Worm (Caenorhabditis elegans) whole organism, L3 larva: ENCODE results near the gene sur-5.

Source experiments
- ceh-28 ChIP-seq: fragments of 150-350 bp; optimal IDR thresholded peaks from 2 replicates; lab custom pipeline; 2014; ENCODE audit warnings: missing biosample characterization, missing genetic modification reagents, missing genetic modification characterization
- ceh-82 ChIP-seq: fragments of 150-350 bp; optimal IDR thresholded peaks from 2 replicates; lab custom pipeline; 2014; ENCODE audit warnings: missing biosample characterization, missing genetic modification characterization
- elt-2 ChIP-seq: sonication (generic microtip); optimal IDR thresholded peaks from 2 replicates; lab custom pipeline; 2016; ENCODE audit warnings: missing genetic modification reagents, mild to moderate bottlenecking, missing genetic modification characterization, missing compliant biosample characterization
- elt-3 ChIP-seq, 3 experiments: fragments of 150-350 bp in 1 of 3; sonication (generic microtip) in 2 of 3; optimal IDR thresholded peaks; 2 replicates in 2 of 3; 4 replicates in 1 of 3; lab custom pipeline; 2014 to 2017; ENCODE audit warnings: missing biosample characterization in 3 of 3, missing genetic modification characterization in 3 of 3
- eor-1 ChIP-seq, 2 experiments: fragments of 150-350 bp; optimal IDR thresholded peaks; 2 replicates each; lab custom pipeline; 2014 to 2018; ENCODE audit warnings: missing biosample characterization in 2 of 2, missing genetic modification characterization in 2 of 2
- fkh-10 ChIP-seq: sonication (generic microtip); optimal IDR thresholded peaks from 2 replicates; lab custom pipeline; 2017; ENCODE audit warnings: missing biosample characterization, missing genetic modification reagents, missing genetic modification characterization
- hmg-11 ChIP-seq: sonication (generic microtip); optimal IDR thresholded peaks from 2 replicates; lab custom pipeline; 2016; ENCODE audit warnings: missing genetic modification characterization, missing compliant biosample characterization
- jun-1 ChIP-seq: fragments of 150-350 bp; optimal IDR thresholded peaks from 2 replicates; lab custom pipeline; 2014; ENCODE audit warnings: missing biosample characterization, missing genetic modification reagents, missing genetic modification characterization
- lin-15B ChIP-seq: fragments of 150-350 bp; optimal IDR thresholded peaks from 2 replicates; lab custom pipeline; 2014; ENCODE audit warnings: missing biosample characterization, missing genetic modification characterization
- lsy-12 ChIP-seq: sonication (generic microtip); optimal IDR thresholded peaks from 2 replicates; lab custom pipeline; 2016; ENCODE audit warnings: mild to moderate bottlenecking, missing genetic modification characterization, missing compliant biosample characterization
- nfya-1 ChIP-seq: sonication (generic microtip); optimal IDR thresholded peaks from 2 replicates; lab custom pipeline; 2017; ENCODE audit warnings: missing genetic modification characterization, mild to moderate bottlenecking, missing compliant biosample characterization, antibody characterized with exemption, moderate library complexity; ENCODE audit not compliant: insufficient read depth
- nhr-23 ChIP-seq: fragments of 150-350 bp; optimal IDR thresholded peaks from 2 replicates; lab custom pipeline; 2014; ENCODE audit warnings: missing biosample characterization, missing genetic modification reagents, missing genetic modification characterization
- nhr-25 ChIP-seq: sonication (generic microtip); optimal IDR thresholded peaks from 2 replicates; lab custom pipeline; 2017; ENCODE audit warnings: missing biosample characterization, missing genetic modification characterization
- pha-4 ChIP-seq: fragments of 150-350 bp; optimal IDR thresholded peaks from 2 replicates; lab custom pipeline; 2014; ENCODE audit warnings: missing biosample characterization, missing genetic modification reagents, missing genetic modification characterization
- pqm-1 ChIP-seq: fragments of 150-350 bp; optimal IDR thresholded peaks from 2 replicates; lab custom pipeline; 2017; ENCODE audit warnings: missing biosample characterization, missing genetic modification characterization, inconsistent platforms
- skn-1 ChIP-seq: fragments of 150-350 bp; optimal IDR thresholded peaks from 2 replicates; lab custom pipeline; 2014; ENCODE audit warnings: missing biosample characterization, missing genetic modification characterization
- unc-39 ChIP-seq: sonication (generic microtip); optimal IDR thresholded peaks from 4 replicates; lab custom pipeline; 2017; ENCODE audit warnings: missing biosample characterization, missing genetic modification characterization

Gene sur-5

ce11 chrX:7260327-7261019 is 44.9 kb downstream of the sur-5 start, which contains the start of gene lact-1:
Gene lact-1 (minus strand): TSS chrX:7260377.
- TF ChIP-seq pqm-1 (tag; lab: Kevin White, UChicago) (peak; percentile 54), hmg-11 (no peak), pha-4 (tag; lab: Kevin White, UChicago) (peak; percentile 6), elt-2 (tag; lab: Kevin White, UChicago) (peak; percentile 44)

- no peak for TF ChIP-seq unc-39 (tag; lab: Kevin White, UChicago)
- TF ChIP-seq nfya-1 (tag; lab: Kevin White, UChicago), result peak; percentile 26
- TF ChIP-seq elt-3 (tag; optimal IDR thresholded peaks at IDR 0.05; lab: Kevin White, UChicago), result no peak
Observed at ce11 chrX:7256891-7257290, 48.5 kb downstream of the sur-5 start, which contains the start of gene F46H5.5. Gene F46H5.5 (minus strand): TSS chrX:7256991.

- peak; percentile 0 for TF ChIP-seq lin-15B (tag; lab: Kevin White, UChicago)
- no peak for TF ChIP-seq ceh-28 (tag; lab: Kevin White, UChicago)
- TF ChIP-seq nfya-1 (tag; lab: Kevin White, UChicago), result peak; percentile 49
- no peak for TF ChIP-seq ceh-82 (tag; lab: Kevin White, UChicago)
- peak; percentile 23 for TF ChIP-seq nhr-23
- peak; percentile 60 for TF ChIP-seq hmg-11
- TF ChIP-seq nhr-25 (tag; lab: Kevin White, UChicago), result peak; percentile 7
- peak; percentile 40 for TF ChIP-seq pha-4 (tag; lab: Kevin White, UChicago)
- no peak for TF ChIP-seq lsy-12
- TF ChIP-seq jun-1 (tag; lab: Kevin White, UChicago), result no peak
- TF ChIP-seq eor-1 (tag; optimal IDR thresholded peaks at IDR 0.05; lab: Kevin White, UChicago), result no peak
- no peak for TF ChIP-seq fkh-10
- no peak for TF ChIP-seq skn-1 (tag; lab: Kevin White, UChicago)
- TF ChIP-seq, all 47 proteins: peak for 6
Observed at ce11 chrX:7254558-7254957, 50.8 kb downstream of the sur-5 start, which contains the start of gene F46H5.4. Gene F46H5.4 (minus strand): TSS chrX:7254610.
